Worm (Caenorhabditis elegans): ENCODE measurements around the gene srd-59.

srd-59 gene

DNA sequence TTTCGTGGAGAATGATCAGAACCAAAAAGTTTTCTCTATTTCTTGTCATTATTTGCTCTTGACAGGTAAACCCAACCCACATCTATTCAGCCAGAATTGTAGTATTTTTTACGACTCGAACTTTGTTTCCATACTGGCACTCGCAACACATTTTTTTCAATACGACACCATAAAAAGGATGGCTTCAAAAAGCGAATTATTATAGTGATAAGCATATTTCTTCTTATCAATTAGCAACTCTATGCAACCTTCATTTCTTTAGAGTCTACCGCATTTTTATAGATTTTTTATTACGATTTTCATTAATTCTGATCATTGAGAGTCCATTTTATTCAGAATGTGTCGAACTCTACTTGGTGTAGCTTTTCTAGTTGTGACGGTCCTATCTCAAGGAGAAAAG, 27.0 kb downstream of the srd-59 start, which contains the start of gene ctsa-3.1:
Gene ctsa-3.1, plus strand, starts transcription at position 337 of the 400 bp plus-strand sequence.
- no peak for TF ChIP-seq unc-62 (GFP tag; optimal IDR thresholded peaks at IDR 0.05)

DNA sequence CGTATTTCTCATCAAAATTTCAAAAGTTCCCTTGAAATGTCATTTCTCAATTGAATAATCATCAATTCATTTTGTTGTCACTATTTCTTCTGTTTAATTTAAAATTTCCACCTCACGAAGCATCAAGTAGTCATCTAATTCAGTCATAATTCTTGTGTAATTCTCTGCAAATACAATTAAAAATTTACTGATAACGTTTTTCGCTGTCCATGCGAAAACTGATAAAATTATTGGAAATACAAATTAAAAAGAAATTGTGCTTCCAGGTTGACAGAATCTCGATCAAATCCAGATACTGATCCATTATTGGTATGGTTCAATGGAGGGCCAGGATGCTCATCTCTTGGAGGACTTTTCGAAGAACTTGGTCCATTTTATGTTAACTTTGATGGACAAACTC, 27.8 kb downstream of the srd-59 start:
- TF ChIP-seq unc-62 (GFP tag; optimal IDR thresholded peaks at IDR 0.05), result no peak

DNA sequence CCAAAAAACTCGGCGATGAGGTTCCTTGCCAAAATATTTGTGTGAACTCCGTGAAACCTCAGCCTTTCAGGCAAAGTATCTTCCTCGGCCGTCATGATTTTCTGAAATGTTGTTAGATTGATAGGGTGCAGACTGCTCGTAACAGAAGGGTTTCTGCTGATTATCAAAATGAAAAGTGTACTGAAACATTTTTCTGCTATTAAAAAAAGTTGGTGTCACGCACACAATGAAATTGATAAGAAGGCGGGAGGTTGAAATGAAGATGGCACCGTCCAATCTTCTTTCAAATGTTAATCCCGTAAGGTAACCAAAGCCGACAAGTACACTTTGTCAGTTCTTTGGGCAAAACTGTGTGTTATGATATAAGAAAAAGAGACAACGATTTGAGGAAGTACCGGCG, 31.4 kb downstream of the srd-59 start:
- TF ChIP-seq unc-62 (GFP tag; optimal IDR thresholded peaks at IDR 0.05), result no peak

DNA sequence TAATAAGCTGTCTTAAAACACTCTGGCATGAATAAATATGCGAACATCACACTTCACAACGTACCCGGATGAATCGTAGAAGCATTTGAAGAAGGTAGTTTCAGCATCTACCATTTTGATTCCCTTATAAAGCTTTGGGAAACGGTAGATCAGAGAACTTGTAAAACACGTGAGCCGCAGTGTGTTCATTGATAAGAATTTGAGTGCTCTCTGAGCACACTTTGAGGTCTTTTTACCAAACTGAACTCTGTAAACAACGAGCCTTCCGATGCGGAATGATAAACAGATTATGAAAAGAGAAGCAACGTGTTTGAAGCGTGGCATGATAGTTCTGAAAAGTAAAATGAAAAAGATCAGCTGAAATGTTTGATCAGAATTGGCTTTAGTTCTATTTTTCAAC, 32.8 kb downstream of the srd-59 start, which contains the start of gene aqp-1:
Gene aqp-1, minus strand, starts transcription at position 102 of the 400 bp plus-strand sequence.
- TF ChIP-seq unc-62 (GFP tag; optimal IDR thresholded peaks at IDR 0.05), result no peak

DNA sequence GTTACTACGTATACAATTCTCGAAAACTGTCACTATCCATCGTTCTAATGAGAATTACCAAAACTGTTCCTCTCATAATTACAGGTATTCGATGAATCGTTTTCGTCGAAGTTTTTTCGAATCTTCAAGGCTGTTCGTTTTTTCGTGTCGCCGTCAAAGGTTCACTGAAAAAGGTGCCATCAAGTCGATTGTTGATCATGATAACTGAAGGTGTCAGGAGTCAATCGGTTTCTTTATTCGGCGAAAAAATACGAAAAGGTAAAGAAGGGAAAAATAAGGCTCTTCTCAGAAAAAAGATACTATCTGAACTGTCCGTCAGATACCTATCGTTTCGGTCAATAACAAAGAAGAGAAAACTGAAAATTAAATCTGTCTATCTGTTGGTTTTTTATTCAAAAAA, 33.3 kb downstream of the srd-59 start:
- TF ChIP-seq unc-62 (GFP tag; optimal IDR thresholded peaks at IDR 0.05), result no peak

DNA sequence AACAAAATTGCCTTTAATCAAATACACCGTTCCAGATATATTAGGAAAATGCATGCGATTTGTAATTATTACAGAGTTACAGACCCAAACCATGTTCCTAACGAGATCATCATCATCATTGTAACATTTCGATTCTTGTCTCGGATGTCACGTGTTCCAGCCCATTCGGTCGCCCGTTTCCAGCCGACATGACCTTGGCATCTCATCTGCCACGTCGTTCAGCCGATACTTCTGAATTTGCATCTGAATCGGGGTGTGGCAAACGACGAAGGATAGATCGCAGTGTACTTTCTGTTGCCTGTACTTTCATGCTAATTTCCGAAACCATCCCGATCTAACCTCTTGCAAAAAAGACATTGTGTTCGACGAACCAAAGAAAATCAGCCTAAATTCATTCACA, 34.2 kb downstream of the srd-59 start:
- TF ChIP-seq unc-62 (GFP tag; optimal IDR thresholded peaks at IDR 0.05), result no peak

DNA sequence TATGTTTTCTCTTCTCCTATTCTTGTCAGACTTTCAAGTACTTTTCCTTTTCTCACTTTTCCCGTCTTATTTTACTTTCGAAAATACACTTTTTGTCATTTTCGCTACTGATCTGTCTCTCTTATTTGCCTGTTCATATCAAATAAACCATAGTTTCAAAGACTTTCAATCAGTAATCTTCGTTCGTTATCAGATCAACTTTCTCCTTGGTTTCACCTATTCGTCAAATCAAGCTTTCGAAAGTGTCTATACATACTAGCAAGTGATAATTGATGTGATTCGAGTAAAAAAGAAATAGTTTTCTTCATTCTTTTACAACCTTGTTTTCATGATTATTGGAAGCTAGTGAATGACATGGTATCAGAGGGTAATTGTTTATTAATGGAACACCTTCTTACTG, 37.3 kb downstream of the srd-59 start:
- TF ChIP-seq unc-62 (GFP tag; optimal IDR thresholded peaks at IDR 0.05), result no peak

DNA sequence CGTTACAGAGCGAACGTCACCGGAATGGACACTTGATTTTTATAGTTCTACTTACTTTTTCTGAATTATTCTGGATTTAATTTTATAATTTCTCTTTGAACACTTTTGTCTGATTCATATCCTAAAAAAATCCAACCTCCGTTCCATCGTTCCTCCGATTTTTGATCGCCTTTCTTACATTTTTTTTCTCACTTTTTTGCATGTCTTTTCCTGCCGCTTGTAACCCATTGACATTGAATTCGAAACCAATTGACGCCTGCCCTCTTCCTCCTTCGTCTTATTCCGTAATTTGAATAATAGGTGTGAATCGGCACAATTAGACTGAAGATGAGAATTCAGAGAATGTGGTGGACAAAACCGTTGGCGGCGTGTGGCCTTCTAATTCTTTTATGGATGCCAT, 40.1 kb downstream of the srd-59 start, which contains the start of gene skpo-3:
Gene skpo-3, plus strand, starts transcription at position 301 of the 400 bp plus-strand sequence.
- TF ChIP-seq unc-62 (GFP tag; optimal IDR thresholded peaks at IDR 0.05), result no peak

DNA sequence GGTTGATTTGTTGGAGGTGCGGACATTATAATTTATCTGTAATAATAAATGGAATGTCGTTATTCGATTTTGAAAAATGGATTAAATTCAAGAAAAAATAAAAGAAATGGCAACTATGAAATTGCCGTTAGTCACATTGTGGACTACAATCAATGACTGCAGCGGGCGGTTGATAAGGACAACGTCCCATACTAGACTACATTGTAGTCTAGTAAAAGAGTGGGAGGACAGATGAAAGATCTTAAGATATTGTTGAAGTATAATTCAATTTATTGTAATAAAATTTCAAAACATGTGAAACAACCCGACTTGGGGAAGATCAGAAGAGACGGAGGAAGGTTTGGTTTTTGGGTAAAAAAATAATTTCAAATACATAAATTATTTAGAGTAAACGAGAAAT, 46.5 kb downstream of the srd-59 start, which contains the start of the genes prx-13 and ada-2:
Gene prx-13, minus strand, starts transcription at position 38 of the 400 bp plus-strand sequence.
Gene ada-2, plus strand, starts transcription at position 282 of the 400 bp plus-strand sequence.
- no peak for TF ChIP-seq unc-62 (GFP tag; optimal IDR thresholded peaks at IDR 0.05)

DNA sequence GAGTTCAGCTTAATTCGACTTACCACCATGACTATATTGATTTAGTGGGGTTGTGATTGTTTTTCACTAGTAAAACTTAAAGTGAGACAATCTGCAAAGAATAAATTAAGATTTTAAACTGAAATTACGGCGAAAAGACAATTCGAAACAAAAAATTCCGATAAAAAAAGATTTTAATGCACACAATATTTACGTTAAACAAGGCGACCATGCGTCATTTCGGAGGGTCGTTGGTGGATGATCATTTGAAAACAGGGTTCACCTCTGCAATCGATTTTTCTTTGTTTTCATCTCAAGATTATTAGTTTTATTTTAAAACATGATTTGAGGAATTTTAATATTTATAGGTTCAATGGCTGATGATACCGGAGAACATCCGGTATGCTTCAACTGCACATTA, 47.6 kb downstream of the srd-59 start, which contains the start of gene lsm-4:
Gene lsm-4, minus strand, starts transcription at position 91 of the 400 bp plus-strand sequence.
- TF ChIP-seq unc-62 (GFP tag; optimal IDR thresholded peaks at IDR 0.05), result no peak

DNA sequence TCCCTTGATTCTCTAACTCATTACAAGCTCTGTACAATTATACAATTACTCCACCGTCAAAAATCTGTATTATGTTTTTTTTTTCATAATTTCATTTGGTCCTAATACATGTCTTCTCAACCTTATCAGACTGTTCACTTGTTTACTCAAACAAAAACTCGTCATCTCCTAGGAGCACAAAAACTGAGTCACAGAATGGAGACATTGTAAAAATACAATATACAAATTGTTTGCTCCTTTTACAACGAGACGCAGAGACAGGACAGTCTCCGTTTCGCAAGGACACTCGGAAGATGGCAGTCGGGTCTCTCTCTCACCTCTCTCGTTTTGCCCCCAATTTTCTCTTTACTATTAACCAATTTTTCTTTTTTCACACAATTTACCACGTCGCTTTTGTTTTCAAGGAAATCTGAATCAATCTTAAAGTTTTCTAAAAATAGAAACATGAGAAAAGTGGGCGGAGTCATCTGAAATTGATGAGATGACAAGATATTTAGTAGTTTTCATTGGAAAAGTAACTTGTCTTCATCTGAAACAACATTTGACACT, 50.2 kb downstream of the srd-59 start, which contains the start of gene F32A5.8:
Gene F32A5.8, plus strand, starts transcription at position 499 of the 549 bp plus-strand sequence.
- no peak for TF ChIP-seq unc-62 (GFP tag; optimal IDR thresholded peaks at IDR 0.05)
